Fruit fly (Drosophila melanogaster) whole organism, pupa: Measurements from ENCODE around the gene Tehao.

Experiments
- CG13204 ChIP-seq: fragments of 200-800 bp; sonication (Bioruptor generic); optimal IDR thresholded peaks from 2 replicates; lab custom pipeline; 2018; ENCODE audit warnings: missing biosample characterization, mild to moderate bottlenecking, missing genetic modification characterization, moderate library complexity
- CG14655 ChIP-seq: fragments of 200-800 bp; sonication (Bioruptor generic); optimal IDR thresholded peaks from 3 replicates; lab custom pipeline; 2017; ENCODE audit warnings: mild to moderate bottlenecking, missing biosample characterization, missing genetic modification reagents, missing genetic modification characterization
- CG15710 ChIP-seq: fragments of 200-800 bp; sonication (Bioruptor generic); optimal IDR thresholded peaks from 2 replicates; lab custom pipeline; 2018; ENCODE audit warnings: missing biosample characterization, mild to moderate bottlenecking, missing genetic modification characterization, moderate library complexity
- CG32121 ChIP-seq: fragments of 200-800 bp; sonication (Bioruptor generic); IDR thresholded peaks from 2 replicates; pipeline ENCODE4 v1.3.6; 2022; ENCODE audit warnings: missing biosample characterization, missing genetic modification characterization
- CG34367 ChIP-seq: fragments of 200-800 bp; sonication (Bioruptor generic); optimal IDR thresholded peaks from 2 replicates; lab custom pipeline; 2018; ENCODE audit warnings: missing biosample characterization, mild to moderate bottlenecking, missing genetic modification characterization
- CG4496 ChIP-seq: fragments of 200-800 bp; sonication (Bioruptor generic); IDR thresholded peaks from 3 replicates; pipeline ENCODE4 v1.3.6; 2022; ENCODE audit warnings: missing biosample characterization, missing genetic modification characterization
- CG8301 ChIP-seq: fragments of 200-800 bp; sonication (Bioruptor generic); optimal IDR thresholded peaks from 2 replicates; lab custom pipeline; 2018; ENCODE audit warnings: missing biosample characterization, mild to moderate bottlenecking, missing genetic modification characterization
- EcR ChIP-seq: fragments of 200-800 bp; sonication (Bioruptor generic); optimal IDR thresholded peaks from 3 replicates; lab custom pipeline; 2019; ENCODE audit warnings: missing biosample characterization, missing genetic modification characterization, mild to moderate bottlenecking, moderate library complexity, missing genetic modification reagents
- Pif1B ChIP-seq: fragments of 200-800 bp; sonication (Bioruptor generic); optimal IDR thresholded peaks from 3 replicates; lab custom pipeline; 2016; ENCODE audit warnings: missing biosample characterization, missing genetic modification characterization
- Snoo ChIP-seq: fragments of 200-800 bp; sonication (Bioruptor generic); optimal IDR thresholded peaks from 3 replicates; lab custom pipeline; 2017; ENCODE audit warnings: missing biosample characterization, mild to moderate bottlenecking, missing genetic modification characterization, inconsistent platforms

dm6 chr2L:13434795-13435634 is at the start of gene Tehao:
- TF ChIP-seq CG32121 (no peak), EcR (GFP tag; lab: Kevin White, UChicago) (no peak), CG15710 (no peak), Snoo (tag; lab: Kevin White, UChicago) (no peak), CG8301 (tag; lab: Kevin White, UChicago) (no peak), CG4496 (GFP tag; lab: Robert Waterston, UW) (no peak), CG14655 (GFP tag; lab: Kevin White, UChicago) (no peak), CG13204 (GFP tag; lab: Kevin White, UChicago) (no peak), Pif1B (GFP tag; lab: Kevin White, UChicago) (no peak), CG34367 (tag; lab: Kevin White, UChicago) (no peak)
